Fruit fly (Drosophila melanogaster) whole organism, embryonic: ENCODE measurements around the gene CG7943.

Source experiments
- Bdp1 ChIP-seq: fragments of 200-800 bp; sonication (Bioruptor generic); optimal IDR thresholded peaks from 3 replicates; lab custom pipeline; 2016; ENCODE audit warnings: missing biosample characterization, missing genetic modification characterization
- Blimp-1 ChIP-seq: fragments of 200-800 bp; sonication (Bioruptor generic); optimal IDR thresholded peaks from 3 replicates; lab custom pipeline; 2018; ENCODE audit warnings: missing biosample characterization, missing genetic modification characterization, mild to moderate bottlenecking, moderate library complexity, missing genetic modification reagents
- CG11093 ChIP-seq: fragments of 200-800 bp; sonication (Bioruptor generic); IDR thresholded peaks from 3 replicates; pipeline ENCODE4 v1.3.6; 2022; ENCODE audit warnings: missing biosample characterization, missing genetic modification characterization
- CG11456 ChIP-seq: fragments of 200-800 bp; sonication (Bioruptor generic); IDR thresholded peaks from 3 replicates; pipeline ENCODE4 v1.3.6; 2022; ENCODE audit warnings: missing biosample characterization, missing genetic modification characterization
- CG12659 ChIP-seq: fragments of 200-800 bp; sonication (Bioruptor generic); optimal IDR thresholded peaks from 3 replicates; lab custom pipeline; 2017; ENCODE audit warnings: mild to moderate bottlenecking, missing biosample characterization, missing genetic modification reagents, missing genetic modification characterization
- CG13775 ChIP-seq: fragments of 200-800 bp; sonication (Bioruptor generic); optimal IDR thresholded peaks from 3 replicates; lab custom pipeline; 2017; ENCODE audit warnings: missing biosample characterization, mild to moderate bottlenecking, missing genetic modification characterization
- CG14710 ChIP-seq: fragments of 200-800 bp; sonication (Bioruptor generic); optimal IDR thresholded peaks from 3 replicates; lab custom pipeline; 2019; ENCODE audit warnings: missing biosample characterization, mild to moderate bottlenecking, missing genetic modification characterization, moderate library complexity
- CG1647 ChIP-seq: fragments of 200-800 bp; sonication (Bioruptor generic); optimal IDR thresholded peaks from 3 replicates; lab custom pipeline; 2016; ENCODE audit warnings: missing biosample characterization, missing genetic modification characterization
- CG17186 ChIP-seq: fragments of 200-800 bp; sonication (Bioruptor generic); optimal IDR thresholded peaks from 3 replicates; lab custom pipeline; 2017; ENCODE audit warnings: missing biosample characterization, missing genetic modification reagents, missing genetic modification characterization
- CG2199 ChIP-seq: fragments of 200-800 bp; sonication (Bioruptor generic); IDR thresholded peaks from 3 replicates; pipeline ENCODE4 v1.3.6; 2022; ENCODE audit warnings: missing biosample characterization, missing genetic modification characterization
- CG34224 ChIP-seq: fragments of 200-800 bp; sonication (Bioruptor generic); IDR thresholded peaks from 3 replicates; pipeline ENCODE4 v1.3.6; 2022; ENCODE audit warnings: missing biosample characterization, missing genetic modification characterization; ENCODE audit not compliant: partially characterized antibody
- CG6272 ChIP-seq: fragments of 200-800 bp; sonication (Bioruptor generic); IDR thresholded peaks from 2 replicates; pipeline ENCODE4 v1.3.6; 2022; ENCODE audit warnings: missing biosample characterization, missing genetic modification characterization
- CG7745 ChIP-seq: fragments of 200-800 bp; sonication (Bioruptor generic); optimal IDR thresholded peaks from 2 replicates; lab custom pipeline; 2018; ENCODE audit warnings: missing biosample characterization, mild to moderate bottlenecking, missing genetic modification characterization, moderate library complexity
- CG8290 ChIP-seq, 3 experiments: fragments of 200-800 bp; sonication (Bioruptor generic); optimal IDR thresholded peaks; 2 replicates each; lab custom pipeline; 2016 to 2019; ENCODE audit warnings: missing biosample characterization in 3 of 3, missing genetic modification characterization in 3 of 3, mild to moderate bottlenecking in 2 of 3, moderate library complexity in 1 of 3
- CTCF ChIP-seq: fragments of 200-800 bp; sonication (Bioruptor generic); optimal IDR thresholded peaks from 2 replicates; lab custom pipeline; 2017; ENCODE audit warnings: missing biosample characterization, mild to moderate bottlenecking, missing genetic modification characterization, moderate library complexity
- Dbx ChIP-seq: fragments of 200-800 bp; sonication (Bioruptor generic); IDR thresholded peaks from 3 replicates; pipeline ENCODE4 v1.3.6; 2022; ENCODE audit warnings: missing biosample characterization, missing genetic modification characterization
- E2f1 ChIP-seq: fragments of 200-800 bp; sonication (Bioruptor generic); IDR thresholded peaks from 2 replicates; pipeline ENCODE4 v1.3.6; 2022; ENCODE audit warnings: missing biosample characterization, missing genetic modification characterization
- E2f2 ChIP-seq: fragments of 200-800 bp; sonication (Bioruptor generic); IDR thresholded peaks from 2 replicates; pipeline ENCODE4 v1.3.6; 2022; ENCODE audit warnings: missing biosample characterization, missing genetic modification characterization
- Gsc ChIP-seq: fragments of 200-800 bp; sonication (Bioruptor generic); IDR thresholded peaks from 2 replicates; pipeline ENCODE4 v1.3.6; 2022; ENCODE audit warnings: missing biosample characterization, missing genetic modification characterization
- HLHmδ ChIP-seq: fragments of 200-800 bp; sonication (Bioruptor generic); optimal IDR thresholded peaks from 2 replicates; lab custom pipeline; 2018; ENCODE audit warnings: missing biosample characterization, mild to moderate bottlenecking, missing genetic modification characterization, moderate library complexity
- HmgD ChIP-seq: fragments of 200-800 bp; sonication (Bioruptor generic); optimal IDR thresholded peaks from 3 replicates; lab custom pipeline; 2016; ENCODE audit warnings: missing biosample characterization, missing genetic modification characterization
- Hsf ChIP-seq: fragments of 200-800 bp; sonication (Bioruptor generic); optimal IDR thresholded peaks from 3 replicates; lab custom pipeline; 2016; ENCODE audit warnings: missing biosample characterization, missing genetic modification characterization
- Lim3 ChIP-seq: fragments of 200-800 bp; sonication (Bioruptor generic); IDR thresholded peaks from 2 replicates; pipeline ENCODE4 v1.3.6; 2022; ENCODE audit warnings: missing biosample characterization, missing genetic modification characterization
- Mad ChIP-seq: fragments of 200-800 bp; sonication (Bioruptor generic); optimal IDR thresholded peaks from 2 replicates; lab custom pipeline; 2016; ENCODE audit warnings: missing biosample characterization, missing genetic modification characterization
- NC2α ChIP-seq: fragments of 200-800 bp; sonication (Bioruptor generic); optimal IDR thresholded peaks from 2 replicates; lab custom pipeline; 2016; ENCODE audit warnings: missing biosample characterization, missing genetic modification characterization
- Poxn ChIP-seq: fragments of 200-800 bp; sonication (Bioruptor generic); IDR thresholded peaks from 2 replicates; pipeline ENCODE4 v1.3.6; 2022; ENCODE audit warnings: missing biosample characterization, missing genetic modification characterization
- Spps ChIP-seq: fragments of 200-800 bp; sonication (Bioruptor generic); optimal IDR thresholded peaks from 2 replicates; lab custom pipeline; 2018; ENCODE audit warnings: missing biosample characterization, mild to moderate bottlenecking, missing genetic modification characterization
- Stat92E ChIP-seq, 3 experiments: fragments of >200 bp in 2 of 3; fragments of 200-800 bp in 1 of 3; sonication (Bioruptor generic) in 1 of 3; optimal IDR thresholded peaks; 2 replicates each; lab custom pipeline; 2017 to 2019; ENCODE audit warnings: missing biosample characterization in 3 of 3, missing genetic modification characterization in 3 of 3, mild to moderate bottlenecking in 1 of 3, moderate library complexity in 1 of 3
- Trl ChIP-seq, 3 experiments: fragments of >200 bp in 2 of 3; fragments of 200-800 bp in 1 of 3; sonication (Bioruptor generic) in 1 of 3; optimal IDR thresholded peaks; 2 replicates in 1 of 3; 3 replicates in 2 of 3; lab custom pipeline; 2016 to 2017; ENCODE audit warnings: missing biosample characterization in 1 of 3, missing genetic modification characterization in 1 of 3
- ab ChIP-seq: fragments of 200-800 bp; sonication (Bioruptor generic); optimal IDR thresholded peaks from 2 replicates; lab custom pipeline; 2016; ENCODE audit warnings: missing biosample characterization, missing genetic modification characterization
- aop ChIP-seq: fragments of 200-800 bp; sonication (Bioruptor generic); IDR thresholded peaks from 2 replicates; pipeline ENCODE4 v1.3.6; 2022; ENCODE audit warnings: missing biosample characterization, missing genetic modification characterization
- dpn ChIP-seq, 2 experiments: fragments of 200-800 bp; sonication (Bioruptor generic); optimal IDR thresholded peaks; 3 replicates each; lab custom pipeline; 2016; ENCODE audit warnings: missing biosample characterization in 2 of 2, missing genetic modification characterization in 2 of 2
- fd64A ChIP-seq: fragments of 200-800 bp; sonication (Bioruptor generic); optimal IDR thresholded peaks from 3 replicates; lab custom pipeline; 2018; ENCODE audit warnings: missing biosample characterization, mild to moderate bottlenecking, missing genetic modification characterization
- gcm2 ChIP-seq: fragments of 200-800 bp; sonication (Bioruptor generic); optimal IDR thresholded peaks from 2 replicates; lab custom pipeline; 2016; ENCODE audit warnings: missing biosample characterization, missing genetic modification characterization
- grn ChIP-seq: fragments of 200-800 bp; sonication (Bioruptor generic); optimal IDR thresholded peaks from 3 replicates; lab custom pipeline; 2017; ENCODE audit warnings: missing biosample characterization, missing genetic modification characterization
- ham ChIP-seq: fragments of 200-800 bp; sonication (Bioruptor generic); IDR thresholded peaks from 2 replicates; pipeline ENCODE4 v1.3.6; 2022; ENCODE audit warnings: missing biosample characterization, missing genetic modification characterization
- her ChIP-seq: fragments of 200-800 bp; sonication (Bioruptor generic); optimal IDR thresholded peaks from 2 replicates; lab custom pipeline; 2016; ENCODE audit warnings: missing biosample characterization, missing genetic modification characterization
- klu ChIP-seq: fragments of 200-800 bp; sonication (Bioruptor generic); IDR thresholded peaks from 2 replicates; pipeline ENCODE4 v1.3.6; 2022; ENCODE audit warnings: missing biosample characterization, missing genetic modification characterization
- lilli ChIP-seq: fragments of 200-800 bp; sonication (Bioruptor generic); optimal IDR thresholded peaks from 3 replicates; lab custom pipeline; 2016; ENCODE audit warnings: missing biosample characterization, missing genetic modification characterization
- lov ChIP-seq, 2 experiments: fragments of 200-800 bp in 1 of 2; fragments of >200 bp in 1 of 2; sonication (Bioruptor generic) in 1 of 2; IDR thresholded peaks in 1 of 2; optimal IDR thresholded peaks in 1 of 2; 2 replicates in 1 of 2; 3 replicates in 1 of 2; pipeline versions ENCODE4 v1.3.6 to Lab custom; 2017 to 2022; ENCODE audit warnings: missing biosample characterization in 1 of 2, missing genetic modification characterization in 1 of 2
- luna ChIP-seq: fragments of 200-800 bp; sonication (Bioruptor generic); optimal IDR thresholded peaks from 2 replicates; lab custom pipeline; 2016; ENCODE audit warnings: missing biosample characterization, missing genetic modification characterization
- ranshi ChIP-seq: fragments of 200-800 bp; sonication (Bioruptor generic); IDR thresholded peaks from 2 replicates; pipeline ENCODE4 v1.3.6; 2022; ENCODE audit warnings: missing biosample characterization, missing genetic modification characterization
- repo ChIP-seq: fragments of 200-800 bp; sonication (Bioruptor generic); optimal IDR thresholded peaks from 2 replicates; lab custom pipeline; 2016; ENCODE audit warnings: missing biosample characterization, missing genetic modification characterization
- sc ChIP-seq, 3 experiments: fragments of >200 bp in 2 of 3; fragments of 200-800 bp in 1 of 3; sonication (Bioruptor generic) in 1 of 3; optimal IDR thresholded peaks; 2 replicates in 2 of 3; 3 replicates in 1 of 3; lab custom pipeline; 2017; ENCODE audit warnings: mild to moderate bottlenecking in 1 of 3, missing biosample characterization in 1 of 3, missing genetic modification characterization in 1 of 3, missing genetic modification reagents in 1 of 3
- seq ChIP-seq: fragments of 200-800 bp; sonication (Bioruptor generic); IDR thresholded peaks from 2 replicates; pipeline ENCODE4 v1.3.6; 2022; ENCODE audit warnings: missing biosample characterization, missing genetic modification characterization
- sr ChIP-seq: fragments of 200-800 bp; sonication (Bioruptor generic); IDR thresholded peaks from 3 replicates; pipeline ENCODE4 v1.3.6; 2022; ENCODE audit warnings: missing biosample characterization, missing genetic modification characterization
- tna ChIP-seq: fragments of 200-800 bp; sonication (Bioruptor generic); IDR thresholded peaks from 2 replicates; pipeline ENCODE4 v1.3.6; 2022; ENCODE audit warnings: missing biosample characterization, missing genetic modification characterization; ENCODE audit not compliant: partially characterized antibody
- tx ChIP-seq: fragments of 200-800 bp; sonication (Bioruptor generic); optimal IDR thresholded peaks from 2 replicates; lab custom pipeline; 2016; ENCODE audit warnings: missing biosample characterization, missing genetic modification characterization
- unc-4 ChIP-seq: fragments of 200-800 bp; sonication (Bioruptor generic); IDR thresholded peaks from 2 replicates; pipeline ENCODE4 v1.3.6; 2022; ENCODE audit warnings: missing biosample characterization, missing genetic modification characterization; ENCODE audit not compliant: partially characterized antibody
- wor ChIP-seq: fragments of 200-800 bp; sonication (Bioruptor generic); IDR thresholded peaks from 2 replicates; pipeline ENCODE4 v1.3.6; 2022; ENCODE audit warnings: missing biosample characterization, missing genetic modification characterization
- z ChIP-seq: fragments of 200-800 bp; sonication (Bioruptor generic); IDR thresholded peaks from 3 replicates; pipeline ENCODE4 v1.3.6; 2022; ENCODE audit warnings: missing biosample characterization, missing genetic modification characterization

Gene CG7943

DNA sequence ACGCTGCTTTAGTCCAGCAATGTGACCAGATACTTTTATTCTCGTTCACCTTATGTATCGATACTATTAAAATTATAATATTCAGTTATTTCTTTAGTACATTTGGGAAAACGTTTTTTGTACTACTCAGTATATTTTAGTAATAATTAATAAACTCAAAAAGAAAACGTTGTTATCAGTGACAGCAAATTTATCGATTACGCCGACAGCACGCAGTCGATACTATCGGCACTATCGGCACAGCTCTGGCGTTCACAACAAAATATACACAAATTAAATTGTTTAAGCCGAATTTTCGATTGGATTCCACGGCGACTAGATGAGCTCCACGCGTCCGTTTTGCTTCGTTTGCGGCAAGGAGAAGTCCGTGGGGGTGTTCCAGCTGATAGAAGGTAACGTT, 6.8 kb upstream of the CG7943 start, which contains the start of the genes janA, Sry-alpha and Sry-beta (continued):
- TF ChIP-seq tna (GFP tag; lab: Robert Waterston, UW) (peak; percentile 98), dpn (GFP tag; optimal IDR thresholded peaks at IDR 0.05; lab: Kevin White, UChicago) (peak in 1 of 2 experiments; percentile 16), CTCF (GFP tag; lab: Kevin White, UChicago) (peak; percentile 35), CG8290 (GFP tag; optimal IDR thresholded peaks at IDR 0.05; lab: Kevin White, UChicago) (no peak), CG8290 (tag; optimal IDR thresholded peaks at IDR 0.05; lab: Kevin White, UChicago) (no peak), CG13775 (peak; percentile 30), CG6272 (GFP tag; lab: Robert Waterston, UW) (peak; percentile 29; the same call in 1 of the 2 replicates), sc (optimal IDR thresholded peaks at IDR 0.05; lab: Kevin White, UChicago) (no peak), sc (GFP tag; optimal IDR thresholded peaks at IDR 0.05; lab: Kevin White, UChicago) (no peak), aop (GFP tag; lab: Robert Waterston, UW) (no peak), repo (GFP tag; lab: Kevin White, UChicago) (no peak), CG7745 (tag; lab: Kevin White, UChicago) (no peak), grn (GFP tag; lab: Kevin White, UChicago) (no peak), fd64A (GFP tag; lab: Kevin White, UChicago) (no peak), klu (GFP tag; lab: Robert Waterston, UW) (no peak), seq (GFP tag; lab: Robert Waterston, UW) (no peak), sr (GFP tag; lab: Robert Waterston, UW) (no peak), CG12659 (peak; percentile 83), luna (GFP tag; lab: Kevin White, UChicago) (no peak), Stat92E (GFP tag; optimal IDR thresholded peaks at IDR 0.05; lab: Kevin White, UChicago) (peak in 1 of 3 experiments; percentile 29), lov (optimal IDR thresholded peaks at IDR 0.05; lab: Kevin White, UChicago) (no peak), lov (GFP tag; IDR thresholded peaks at IDR 0.05; lab: Robert Waterston, UW) (no peak), CG11456 (GFP tag; lab: Robert Waterston, UW) (no peak), CG1647 (GFP tag; lab: Kevin White, UChicago) (no peak), HLHmδ (no peak), CG11093 (GFP tag; lab: Robert Waterston, UW) (no peak), Blimp-1 (GFP tag; lab: Kevin White, UChicago) (no peak), Poxn (GFP tag; lab: Robert Waterston, UW) (no peak), Lim3 (GFP tag; lab: Robert Waterston, UW) (no peak), wor (no peak), Bdp1 (GFP tag; lab: Kevin White, UChicago) (no peak), Gsc (GFP tag; lab: Robert Waterston, UW) (no peak), ab (GFP tag; lab: Kevin White, UChicago) (no peak), CG17186 (peak; percentile 38), CG14710 (tag; lab: Kevin White, UChicago) (peak; percentile 62), Trl (optimal IDR thresholded peaks at IDR 0.05; lab: Kevin White, UChicago) (no peak), Trl (GFP tag; optimal IDR thresholded peaks at IDR 0.05; lab: Kevin White, UChicago) (no peak), CG34224 (peak; percentile 100), CG2199 (GFP tag; lab: Robert Waterston, UW) (no peak), lilli (GFP tag; lab: Kevin White, UChicago) (peak; percentile 56), Mad (GFP tag; lab: Kevin White, UChicago) (peak; percentile 26), gcm2 (GFP tag; lab: Kevin White, UChicago) (no peak), Dbx (GFP tag; lab: Robert Waterston, UW) (peak; percentile 49; the same call in 1 of the 3 replicates), ham (GFP tag; lab: Robert Waterston, UW) (no peak), her (GFP tag; lab: Kevin White, UChicago) (no peak), Spps (tag; lab: Kevin White, UChicago) (no peak), E2f1 (GFP tag; lab: Robert Waterston, UW) (no peak), z (GFP tag; lab: Robert Waterston, UW) (no peak), unc-4 (peak; percentile 99), ranshi (no peak), Hsf (peak; percentile 22), NC2α (GFP tag; lab: Kevin White, UChicago) (no peak), tx (GFP tag; lab: Kevin White, UChicago) (no peak), HmgD (GFP tag; lab: Kevin White, UChicago) (no peak), E2f2 (GFP tag; lab: Robert Waterston, UW) (peak; percentile 71)
